Fruit fly (Drosophila melanogaster) whole organism, embryonic: ENCODE measurements around the gene MED27.

Experiments used
- Atf-2 ChIP-seq: fragments of 200-800 bp; sonication (Bioruptor generic); optimal IDR thresholded peaks from 2 replicates; lab custom pipeline; 2016; ENCODE audit warnings: missing biosample characterization, missing genetic modification characterization
- B-H1 ChIP-seq: fragments of 200-800 bp; sonication (Bioruptor generic); IDR thresholded peaks from 3 replicates; pipeline ENCODE4 v1.3.6; 2022; ENCODE audit warnings: missing biosample characterization, missing genetic modification characterization
- CG12104 ChIP-seq: fragments of 200-800 bp; sonication (Bioruptor generic); optimal IDR thresholded peaks from 3 replicates; lab custom pipeline; 2016; ENCODE audit warnings: missing biosample characterization, missing genetic modification characterization
- CG12659 ChIP-seq: fragments of 200-800 bp; sonication (Bioruptor generic); optimal IDR thresholded peaks from 3 replicates; lab custom pipeline; 2017; ENCODE audit warnings: mild to moderate bottlenecking, missing biosample characterization, missing genetic modification reagents, missing genetic modification characterization
- CG14050 ChIP-seq: fragments of 200-800 bp; sonication (Bioruptor generic); IDR thresholded peaks from 3 replicates; pipeline ENCODE4 v1.3.6; 2022; ENCODE audit warnings: missing biosample characterization, missing genetic modification characterization
- CG14710 ChIP-seq: fragments of 200-800 bp; sonication (Bioruptor generic); optimal IDR thresholded peaks from 3 replicates; lab custom pipeline; 2019; ENCODE audit warnings: missing biosample characterization, mild to moderate bottlenecking, missing genetic modification characterization, moderate library complexity
- CG15011 ChIP-seq: fragments of 200-800 bp; sonication (Bioruptor generic); optimal IDR thresholded peaks from 3 replicates; lab custom pipeline; 2018; ENCODE audit warnings: missing biosample characterization, mild to moderate bottlenecking, missing genetic modification characterization
- CG15514 ChIP-seq: fragments of 200-800 bp; sonication (Bioruptor generic); optimal IDR thresholded peaks from 3 replicates; lab custom pipeline; 2017; ENCODE audit warnings: missing biosample characterization, missing genetic modification characterization, mild to moderate bottlenecking, moderate library complexity, missing genetic modification reagents
- CG16813 ChIP-seq: fragments of 200-800 bp; sonication (Bioruptor generic); IDR thresholded peaks from 3 replicates; pipeline ENCODE4 v1.3.6; 2022; ENCODE audit warnings: missing biosample characterization, missing genetic modification characterization; ENCODE audit not compliant: partially characterized antibody
- CG16815 ChIP-seq: fragments of 200-800 bp; sonication (Bioruptor generic); optimal IDR thresholded peaks from 3 replicates; lab custom pipeline; 2017; ENCODE audit warnings: missing biosample characterization, mild to moderate bottlenecking, missing genetic modification characterization
- CG17568 ChIP-seq: fragments of 200-800 bp; sonication (Bioruptor generic); optimal IDR thresholded peaks from 2 replicates; lab custom pipeline; 2018; ENCODE audit warnings: missing biosample characterization, mild to moderate bottlenecking, missing genetic modification characterization, moderate library complexity
- CG17612 ChIP-seq: fragments of 200-800 bp; sonication (Bioruptor generic); IDR thresholded peaks from 2 replicates; pipeline ENCODE4 v1.3.6; 2022; ENCODE audit warnings: missing biosample characterization, missing genetic modification characterization
- CG18476 ChIP-seq: fragments of 200-800 bp; sonication (Bioruptor generic); optimal IDR thresholded peaks from 2 replicates; lab custom pipeline; 2016; ENCODE audit warnings: missing biosample characterization, mild to moderate bottlenecking, missing genetic modification characterization
- CG30431 ChIP-seq: fragments of 200-800 bp; sonication (Bioruptor generic); optimal IDR thresholded peaks from 2 replicates; lab custom pipeline; 2017; ENCODE audit warnings: missing biosample characterization, missing genetic modification characterization
- CG31441 ChIP-seq: fragments of 200-800 bp; sonication (Bioruptor generic); IDR thresholded peaks from 2 replicates; pipeline ENCODE4 v1.3.6; 2022; ENCODE audit warnings: missing biosample characterization, missing genetic modification characterization
- CG3163 ChIP-seq: fragments of 200-800 bp; sonication (Bioruptor generic); optimal IDR thresholded peaks from 3 replicates; lab custom pipeline; 2016; ENCODE audit warnings: missing biosample characterization, missing genetic modification characterization
- CG4854 ChIP-seq: fragments of 200-800 bp; sonication (Bioruptor generic); optimal IDR thresholded peaks from 2 replicates; lab custom pipeline; 2016; ENCODE audit warnings: missing biosample characterization, missing genetic modification characterization, inconsistent platforms
- CG8290 ChIP-seq, 3 experiments: fragments of 200-800 bp; sonication (Bioruptor generic); optimal IDR thresholded peaks; 2 replicates each; lab custom pipeline; 2016 to 2019; ENCODE audit warnings: missing biosample characterization in 3 of 3, missing genetic modification characterization in 3 of 3, mild to moderate bottlenecking in 2 of 3, moderate library complexity in 1 of 3
- D ChIP-seq, 2 experiments: fragments of 200-800 bp in 1 of 2; fragments of >200 bp in 1 of 2; sonication (Bioruptor generic) in 1 of 2; optimal IDR thresholded peaks; 2 replicates in 1 of 2; 3 replicates in 1 of 2; lab custom pipeline; 2017; ENCODE audit warnings: mild to moderate bottlenecking in 1 of 2, missing biosample characterization in 1 of 2, missing genetic modification characterization in 1 of 2, missing genetic modification reagents in 1 of 2
- Dad ChIP-seq: fragments of 200-800 bp; sonication (Bioruptor generic); optimal IDR thresholded peaks from 3 replicates; lab custom pipeline; 2016; ENCODE audit warnings: missing biosample characterization, missing genetic modification characterization
- Fer3 ChIP-seq: fragments of 200-800 bp; sonication (Bioruptor generic); optimal IDR thresholded peaks from 2 replicates; lab custom pipeline; 2018; ENCODE audit warnings: missing biosample characterization, mild to moderate bottlenecking, missing genetic modification characterization, moderate library complexity
- HLHmδ ChIP-seq: fragments of 200-800 bp; sonication (Bioruptor generic); optimal IDR thresholded peaks from 2 replicates; lab custom pipeline; 2018; ENCODE audit warnings: missing biosample characterization, mild to moderate bottlenecking, missing genetic modification characterization, moderate library complexity
- Hand ChIP-seq: fragments of 200-800 bp; sonication (Bioruptor generic); optimal IDR thresholded peaks from 2 replicates; lab custom pipeline; 2017; ENCODE audit warnings: mild to moderate bottlenecking, missing biosample characterization, missing genetic modification reagents, missing genetic modification characterization
- Hmx ChIP-seq: fragments of 200-800 bp; sonication (Bioruptor generic); optimal IDR thresholded peaks from 2 replicates; lab custom pipeline; 2016; ENCODE audit warnings: missing biosample characterization, missing genetic modification characterization
- Lpt ChIP-seq: fragments of >200 bp; optimal IDR thresholded peaks from 2 replicates; lab custom pipeline; 2018; ENCODE audit warnings: missing biosample characterization, missing genetic modification characterization
- Med ChIP-seq: fragments of 200-800 bp; sonication (Bioruptor generic); peaks from one replicate; lab custom pipeline; 2016; ENCODE audit warnings: missing biosample characterization, missing genetic modification characterization, mild to moderate bottlenecking, inconsistent platforms, moderate library complexity
- Rx ChIP-seq: fragments of 200-800 bp; sonication (Bioruptor generic); IDR thresholded peaks from 2 replicates; pipeline ENCODE4 v1.3.6; 2022; ENCODE audit warnings: missing biosample characterization, missing genetic modification characterization
- Sry-δ ChIP-seq: fragments of 200-800 bp; sonication (Bioruptor generic); optimal IDR thresholded peaks from 2 replicates; lab custom pipeline; 2016; ENCODE audit warnings: missing biosample characterization, missing genetic modification characterization
- Trl ChIP-seq, 3 experiments: fragments of >200 bp in 2 of 3; fragments of 200-800 bp in 1 of 3; sonication (Bioruptor generic) in 1 of 3; optimal IDR thresholded peaks; 2 replicates in 1 of 3; 3 replicates in 2 of 3; lab custom pipeline; 2016 to 2017; ENCODE audit warnings: missing biosample characterization in 1 of 3, missing genetic modification characterization in 1 of 3
- bbx ChIP-seq: fragments of 200-800 bp; sonication (Bioruptor generic); IDR thresholded peaks from 2 replicates; pipeline ENCODE4 v1.3.6; 2022; ENCODE audit warnings: missing biosample characterization, missing genetic modification characterization; ENCODE audit not compliant: partially characterized antibody
- chif ChIP-seq, 2 experiments: fragments of 200-800 bp; sonication (Bioruptor generic); optimal IDR thresholded peaks; 3 replicates each; lab custom pipeline; 2016; ENCODE audit warnings: missing biosample characterization in 2 of 2, missing genetic modification characterization in 2 of 2
- chinmo ChIP-seq: fragments of 200-800 bp; sonication (Bioruptor generic); IDR thresholded peaks from 4 replicates; pipeline ENCODE4 v1.3.6; 2022; ENCODE audit warnings: missing biosample characterization, missing genetic modification characterization; ENCODE audit not compliant: partially characterized antibody
- disco-r ChIP-seq: fragments of 200-800 bp; sonication (Bioruptor generic); optimal IDR thresholded peaks from 2 replicates; lab custom pipeline; 2016; ENCODE audit warnings: missing biosample characterization, missing genetic modification characterization
- dmrt11E ChIP-seq: fragments of 200-800 bp; sonication (Bioruptor generic); optimal IDR thresholded peaks from 3 replicates; lab custom pipeline; 2018; ENCODE audit warnings: missing biosample characterization, mild to moderate bottlenecking, missing genetic modification characterization, moderate library complexity
- emc ChIP-seq: fragments of 200-800 bp; sonication (Bioruptor generic); optimal IDR thresholded peaks from 2 replicates; lab custom pipeline; 2016; ENCODE audit warnings: missing biosample characterization, missing genetic modification characterization
- fd96Cb ChIP-seq: fragments of 200-800 bp; sonication (Bioruptor generic); optimal IDR thresholded peaks from 2 replicates; lab custom pipeline; 2018; ENCODE audit warnings: missing biosample characterization, mild to moderate bottlenecking, missing genetic modification characterization, moderate library complexity
- hbn ChIP-seq: fragments of 200-800 bp; sonication (Bioruptor generic); IDR thresholded peaks from 2 replicates; pipeline ENCODE4 v1.3.6; 2022; ENCODE audit warnings: missing biosample characterization, missing genetic modification characterization; ENCODE audit not compliant: partially characterized antibody
- lab ChIP-seq: fragments of 200-800 bp; sonication (Bioruptor generic); optimal IDR thresholded peaks from 3 replicates; lab custom pipeline; 2017; ENCODE audit warnings: missing biosample characterization, missing genetic modification characterization, mild to moderate bottlenecking, moderate library complexity, missing genetic modification reagents
- nmo ChIP-seq: fragments of 200-800 bp; sonication (Bioruptor generic); optimal IDR thresholded peaks from 2 replicates; lab custom pipeline; 2018; ENCODE audit warnings: missing biosample characterization, mild to moderate bottlenecking, missing genetic modification characterization, moderate library complexity
- nom ChIP-seq: fragments of 200-800 bp; sonication (Bioruptor generic); optimal IDR thresholded peaks from 2 replicates; lab custom pipeline; 2017; ENCODE audit warnings: missing biosample characterization, missing genetic modification characterization, mild to moderate bottlenecking, moderate library complexity, missing genetic modification reagents
- odd ChIP-seq: fragments of 200-800 bp; sonication (Bioruptor generic); optimal IDR thresholded peaks from 2 replicates; lab custom pipeline; 2017; ENCODE audit warnings: missing biosample characterization, mild to moderate bottlenecking, missing genetic modification characterization
- p53 ChIP-seq: fragments of 200-800 bp; sonication (Bioruptor generic); optimal IDR thresholded peaks from 2 replicates; lab custom pipeline; 2016; ENCODE audit warnings: missing biosample characterization, missing genetic modification characterization
- pho ChIP-seq: fragments of 200-800 bp; sonication (Bioruptor generic); optimal IDR thresholded peaks from 2 replicates; lab custom pipeline; 2016; ENCODE audit warnings: missing biosample characterization, missing genetic modification characterization
- sens-2 ChIP-seq: fragments of 200-800 bp; sonication (Bioruptor generic); IDR thresholded peaks from 2 replicates; pipeline ENCODE4 v1.3.6; 2022; ENCODE audit warnings: missing biosample characterization, missing genetic modification characterization
- sim ChIP-seq: fragments of 200-800 bp; sonication (Bioruptor generic); IDR thresholded peaks from 2 replicates; pipeline ENCODE4 v1.3.6; 2022; ENCODE audit warnings: missing biosample characterization, missing genetic modification characterization
- tx ChIP-seq: fragments of 200-800 bp; sonication (Bioruptor generic); optimal IDR thresholded peaks from 2 replicates; lab custom pipeline; 2016; ENCODE audit warnings: missing biosample characterization, missing genetic modification characterization
- unpg ChIP-seq: fragments of 200-800 bp; sonication (Bioruptor generic); optimal IDR thresholded peaks from 3 replicates; lab custom pipeline; 2018; ENCODE audit warnings: missing biosample characterization, mild to moderate bottlenecking, missing genetic modification characterization, moderate library complexity
- wek ChIP-seq: fragments of 200-800 bp; sonication (Bioruptor generic); optimal IDR thresholded peaks from 3 replicates; lab custom pipeline; 2018; ENCODE audit warnings: missing biosample characterization, mild to moderate bottlenecking, missing genetic modification characterization, moderate library complexity
- zf30C ChIP-seq: fragments of 200-800 bp; sonication (Bioruptor generic); optimal IDR thresholded peaks from 3 replicates; lab custom pipeline; 2018; ENCODE audit warnings: missing biosample characterization, mild to moderate bottlenecking, missing genetic modification characterization

Gene MED27

DNA sequence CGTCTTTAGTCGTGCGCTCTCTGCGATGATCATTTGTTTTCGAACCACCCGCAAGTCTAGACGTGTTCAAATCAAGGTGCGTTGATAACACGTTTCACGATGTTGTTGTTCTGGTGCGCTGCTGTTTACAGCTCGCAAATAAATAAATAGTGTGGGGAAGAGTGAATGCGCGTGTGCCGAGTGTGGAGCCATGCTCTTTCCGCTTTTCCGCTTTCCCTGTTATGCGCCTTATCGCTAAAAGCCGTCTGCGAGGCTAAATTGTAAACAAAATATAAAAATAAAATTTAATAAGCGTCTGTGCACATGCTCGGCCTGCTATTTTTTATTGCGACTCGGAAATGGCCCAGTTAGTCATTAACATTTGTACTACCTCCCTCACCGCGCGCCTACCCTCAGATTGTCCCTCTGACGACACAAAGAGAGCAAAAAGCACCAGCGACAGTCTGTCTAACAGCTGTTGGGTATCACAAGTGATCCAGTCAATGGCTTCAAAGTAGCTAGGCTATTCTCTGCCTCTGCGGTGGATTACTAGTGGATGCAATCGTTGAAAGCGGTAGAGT lies 17.8 kb downstream of the MED27 start (continued):
- TF ChIP-seq lab (GFP tag; lab: Kevin White, UChicago): peak; percentile 94
- peak; percentile 76 for TF ChIP-seq CG12104 (GFP tag; lab: Kevin White, UChicago)
- peak; percentile 44 for TF ChIP-seq CG4854
- TF ChIP-seq CG17568 (GFP tag; lab: Kevin White, UChicago): peak; percentile 93
- TF ChIP-seq Rx (GFP tag; lab: Robert Waterston, UW): peak; percentile 38; the same call in 1 of the 2 replicates
- no peak for TF ChIP-seq Lpt (GFP tag; lab: Kevin White, UChicago)
- TF ChIP-seq bbx (GFP tag; lab: Robert Waterston, UW): 0 out of 2 replicates have a peak, but pooled peaks have one; percentile 39
- TF ChIP-seq fd96Cb: no peak
- TF ChIP-seq Med (GFP tag; lab: Kevin White, UChicago): peak; percentile 98
- TF ChIP-seq p53 (GFP tag; lab: Kevin White, UChicago): peak; percentile 99
- TF ChIP-seq sim: no peak
- peak; percentile 80 for TF ChIP-seq CG15011 (GFP tag; lab: Kevin White, UChicago)
- TF ChIP-seq CG14050 (GFP tag; lab: Robert Waterston, UW): 0 out of 3 replicates have a peak, but pooled peaks have one; percentile 12
- peak; percentile 96 for TF ChIP-seq chinmo (GFP tag; lab: Robert Waterston, UW)
- peak; percentile 74 for TF ChIP-seq CG8290 (GFP tag; optimal IDR thresholded peaks at IDR 0.05; lab: Kevin White, UChicago)
- TF ChIP-seq CG8290 (tag; optimal IDR thresholded peaks at IDR 0.05; lab: Kevin White, UChicago): peak; percentile 87 to 92
- peak; percentile 51 for TF ChIP-seq sens-2 (GFP tag; lab: Robert Waterston, UW)
- peak; percentile 69 for TF ChIP-seq CG18476 (GFP tag; lab: Kevin White, UChicago)
- TF ChIP-seq disco-r: peak; percentile 25
- peak; percentile 98 for TF ChIP-seq HLHmδ (GFP tag; lab: Kevin White, UChicago)
- TF ChIP-seq Dad (GFP tag; lab: Kevin White, UChicago): peak; percentile 54
- peak; percentile 33 for TF ChIP-seq Atf-2 (GFP tag; lab: Kevin White, UChicago)
- TF ChIP-seq Trl (optimal IDR thresholded peaks at IDR 0.05; lab: Kevin White, UChicago): peak in 1 of 2 experiments; percentile 62
- peak; percentile 74 for TF ChIP-seq Trl (GFP tag; optimal IDR thresholded peaks at IDR 0.05; lab: Kevin White, UChicago)
- TF ChIP-seq emc (GFP tag; lab: Kevin White, UChicago): no peak
- no peak for TF ChIP-seq CG16813
- TF ChIP-seq unpg (GFP tag; lab: Kevin White, UChicago): peak; percentile 78
- TF ChIP-seq Hmx (GFP tag; lab: Kevin White, UChicago): no peak
- TF ChIP-seq CG16815 (GFP tag; lab: Kevin White, UChicago): no peak
- peak; percentile 72 for TF ChIP-seq CG15514 (GFP tag; lab: Kevin White, UChicago)
- peak; percentile 7 for TF ChIP-seq Sry-δ
- no peak for TF ChIP-seq D (optimal IDR thresholded peaks at IDR 0.05; lab: Kevin White, UChicago)
- TF ChIP-seq D (GFP tag; optimal IDR thresholded peaks at IDR 0.05; lab: Kevin White, UChicago): peak; percentile 74
- peak; percentile 44 for TF ChIP-seq CG3163
- TF ChIP-seq tx (GFP tag; lab: Kevin White, UChicago): no peak
- TF ChIP-seq Fer3 (tag; lab: Kevin White, UChicago): peak; percentile 71

dm6 chr3R:5682238-5682637 lies 27.3 kb downstream of the MED27 start:
- no peak for TF ChIP-seq p53 (GFP tag; lab: Kevin White, UChicago)
- no peak for TF ChIP-seq nom (GFP tag; lab: Kevin White, UChicago)
- peak; percentile 13 for TF ChIP-seq nmo (GFP tag; lab: Kevin White, UChicago)
- no peak for TF ChIP-seq CG31441
- peak; percentile 44 for TF ChIP-seq zf30C (GFP tag; lab: Kevin White, UChicago)
- TF ChIP-seq Hand (GFP tag; lab: Kevin White, UChicago): no peak
- TF ChIP-seq CG12659 (GFP tag; lab: Kevin White, UChicago): no peak
- TF ChIP-seq chif (GFP tag; optimal IDR thresholded peaks at IDR 0.05; lab: Kevin White, UChicago): no peak
- TF ChIP-seq B-H1: no peak
- TF ChIP-seq hbn: no peak
- TF ChIP-seq wek (GFP tag; lab: Kevin White, UChicago): no peak
- no peak for TF ChIP-seq CG30431 (GFP tag; lab: Kevin White, UChicago)
- peak; percentile 7 for TF ChIP-seq dmrt11E (tag; lab: Kevin White, UChicago)
- TF ChIP-seq CG14710 (tag; lab: Kevin White, UChicago): peak; percentile 1
- TF ChIP-seq odd (GFP tag; lab: Kevin White, UChicago): no peak
- no peak for TF ChIP-seq pho (GFP tag; lab: Kevin White, UChicago)
- no peak for TF ChIP-seq CG17612 (GFP tag; lab: Robert Waterston, UW)
